Worm (Caenorhabditis elegans): ENCODE results near the gene sre-4.

Gene sre-4

ce11 chrIV:9777535-9777934, 7.1 kb downstream of the sre-4 start, which contains the start of gene sna-2:
TSS of gene sna-2 (minus strand) at chrIV:9777634.
- TF ChIP-seq elt-2 (tag; optimal IDR thresholded peaks at IDR 0.05) (no peak), ceh-18 (tag; optimal IDR thresholded peaks at IDR 0.05) (no peak), nhr-232 (tag; optimal IDR thresholded peaks at IDR 0.05) (no peak), fkh-10 (GFP tag; optimal IDR thresholded peaks at IDR 0.05) (no peak), tbx-2 (tag; optimal IDR thresholded peaks at IDR 0.05) (peak; percentile 45), pat-9 (tag; optimal IDR thresholded peaks at IDR 0.05) (no peak), nfya-1 (tag; optimal IDR thresholded peaks at IDR 0.05) (peak; percentile 20), ceh-31 (tag; optimal IDR thresholded peaks at IDR 0.05) (peak; percentile 92), dmd-4 (tag; optimal IDR thresholded peaks at IDR 0.05; ENCODE audit: borderline replicate concordance) (no peak), unc-42 (tag; optimal IDR thresholded peaks at IDR 0.05) (peak; percentile 54), nhr-11 (tag; optimal IDR thresholded peaks at IDR 0.05) (no peak), hlh-30 (tag; optimal IDR thresholded peaks at IDR 0.05; ENCODE audit: insufficient read depth) (no peak), T23F11.4 (GFP tag; optimal IDR thresholded peaks at IDR 0.05) (no peak), dve-1 (tag; optimal IDR thresholded peaks at IDR 0.05) (no peak), sox-2 (GFP tag; IDR thresholded peaks at IDR 0.05) (no peak), lin-11 (tag; optimal IDR thresholded peaks at IDR 0.05) (no peak), lim-6 (tag; optimal IDR thresholded peaks at IDR 0.05) (no peak), ceh-2 (tag; optimal IDR thresholded peaks at IDR 0.05) (peak; percentile 69), C08G9.2 (tag; optimal IDR thresholded peaks at IDR 0.05) (peak; percentile 83), tbx-7 (tag; optimal IDR thresholded peaks at IDR 0.05) (peak; percentile 37), ets-4 (tag; optimal IDR thresholded peaks at IDR 0.05) (peak; percentile 66), unc-86 (tag; optimal IDR thresholded peaks at IDR 0.05) (no peak), rnt-1 (tag; optimal IDR thresholded peaks at IDR 0.05) (peak; percentile 50)

ce11 chrIV:9773441-9773840, 11.1 kb downstream of the sre-4 start:
- TF ChIP-seq madf-2 (tag; optimal IDR thresholded peaks at IDR 0.05) (no peak), pha-2 (tag; optimal IDR thresholded peaks at IDR 0.05) (peak; percentile 3), nhr-232 (tag; optimal IDR thresholded peaks at IDR 0.05) (no peak), ama-1 (optimal IDR thresholded peaks at IDR 0.05) (peak; percentile 88), C38D4.7 (GFP tag; optimal IDR thresholded peaks at IDR 0.05) (no peak), sox-2 (GFP tag; IDR thresholded peaks at IDR 0.05) (peak; percentile 15; the same call in 1 of the 2 replicates), ceh-14 (tag; optimal IDR thresholded peaks at IDR 0.05) (no peak), ceh-34 (tag; optimal IDR thresholded peaks at IDR 0.05) (peak; percentile 35)

- TF ChIP-seq madf-2 (tag; optimal IDR thresholded peaks at IDR 0.05) (no peak), npax-4 (tag; optimal IDR thresholded peaks at IDR 0.05) (no peak), hlh-8 (tag; optimal IDR thresholded peaks at IDR 0.05) (no peak), sox-2 (GFP tag; IDR thresholded peaks at IDR 0.05) (no peak), C08G9.2 (tag; optimal IDR thresholded peaks at IDR 0.05) (no peak), K09A11.1 (tag; optimal IDR thresholded peaks at IDR 0.05; ENCODE audit: insufficient read depth) (no peak), hlh-30 (tag; optimal IDR thresholded peaks at IDR 0.05; ENCODE audit: insufficient read depth) (no peak), C38D4.7 (GFP tag; optimal IDR thresholded peaks at IDR 0.05) (no peak), ceh-34 (tag; optimal IDR thresholded peaks at IDR 0.05) (no peak), ceh-30 (tag; optimal IDR thresholded peaks at IDR 0.05) (no peak), ttx-3 (tag; optimal IDR thresholded peaks at IDR 0.05) (no peak), ama-1 (optimal IDR thresholded peaks at IDR 0.05) (peak; percentile 58), nhr-11 (tag; optimal IDR thresholded peaks at IDR 0.05) (no peak), ref-2 (tag; optimal IDR thresholded peaks at IDR 0.05) (peak; percentile 47), ceh-31 (tag; optimal IDR thresholded peaks at IDR 0.05) (peak; percentile 53), ceh-18 (tag; optimal IDR thresholded peaks at IDR 0.05) (no peak), unc-3 (GFP tag; conservative IDR thresholded peaks at IDR 0.05) (no peak), unc-3 (tag; optimal IDR thresholded peaks at IDR 0.05) (no peak), ceh-14 (tag; optimal IDR thresholded peaks at IDR 0.05) (no peak), odd-2 (tag; optimal IDR thresholded peaks at IDR 0.05) (no peak), pax-1 (tag; optimal IDR thresholded peaks at IDR 0.05) (no peak), pqm-1 (tag; optimal IDR thresholded peaks at IDR 0.05) (no peak), eyg-1 (tag; optimal IDR thresholded peaks at IDR 0.05) (no peak), unc-42 (tag; optimal IDR thresholded peaks at IDR 0.05) (no peak), mec-3 (tag; optimal IDR thresholded peaks at IDR 0.05; ENCODE audit: borderline replicate concordance) (no peak), nfya-1 (tag; optimal IDR thresholded peaks at IDR 0.05) (peak; percentile 58), dmd-4 (tag; optimal IDR thresholded peaks at IDR 0.05; ENCODE audit: borderline replicate concordance) (no peak), elt-4 (tag; optimal IDR thresholded peaks at IDR 0.05) (no peak), sdc-2 (tag; optimal IDR thresholded peaks at IDR 0.05) (no peak), tbx-2 (tag; optimal IDR thresholded peaks at IDR 0.05) (peak; percentile 31), syd-9 (tag; optimal IDR thresholded peaks at IDR 0.05) (no peak), ceh-19 (GFP tag; optimal IDR thresholded peaks at IDR 0.05) (no peak), ets-4 (tag; optimal IDR thresholded peaks at IDR 0.05) (no peak), lim-6 (tag; optimal IDR thresholded peaks at IDR 0.05) (no peak)
Measured at ce11 chrIV:9772096-9772720, 12.4 kb downstream of the sre-4 start, which contains the start of gene cav-1. TSS of gene cav-1 (plus strand) at chrIV:9772510.

All from whole organism, late embryonic.